Worm (Caenorhabditis elegans): ENCODE results near the gene K02E11.7.

Gene K02E11.7

DNA sequence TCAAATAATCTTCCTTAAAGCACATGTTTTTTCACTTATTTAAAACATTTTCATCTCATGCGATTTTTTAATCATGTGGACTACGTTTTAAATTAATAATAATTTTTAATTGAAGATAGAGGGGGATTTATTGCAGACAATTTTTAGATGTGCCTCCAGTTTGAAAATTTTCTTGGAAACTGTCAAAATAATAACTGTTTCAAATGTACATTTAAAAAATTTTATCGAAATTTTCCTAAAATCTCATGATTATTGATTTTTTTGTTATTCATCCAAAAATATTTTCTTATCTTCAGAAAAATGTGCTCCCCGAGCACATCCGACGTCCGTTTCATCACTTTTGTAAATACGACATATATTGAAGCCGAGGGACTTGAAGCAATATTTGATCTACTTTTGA is 2.7 kb upstream of the K02E11.7 start, which contains the start of gene sre-8:
Gene sre-8 (plus strand): TSS at position 301 of the 400 bp plus-strand sequence.
- TF ChIP-seq nhr-77 (tag; optimal IDR thresholded peaks at IDR 0.05) (no peak), skn-1 (tag; optimal IDR thresholded peaks at IDR 0.05) (no peak)

DNA sequence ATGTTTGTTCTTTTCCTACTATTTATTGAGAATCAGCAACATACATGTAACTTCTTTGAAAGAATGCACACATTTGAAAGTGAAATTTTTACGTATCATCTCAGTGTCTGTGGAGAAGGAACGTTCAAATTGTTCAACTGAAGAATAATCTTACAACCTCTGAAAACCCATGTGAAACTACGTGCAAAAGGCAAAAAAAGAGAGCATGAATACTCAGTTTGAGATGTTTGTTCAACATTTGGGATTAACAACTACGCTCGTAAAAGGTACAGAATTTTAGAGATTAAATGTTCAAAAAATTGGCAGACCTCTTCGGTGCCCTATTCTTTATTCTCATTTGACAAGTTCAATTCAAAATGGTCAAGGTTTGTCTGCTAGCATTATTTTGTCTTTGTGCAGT is 2.1 kb downstream of the K02E11.7 start, which contains the start of gene K02E11.5:
Gene K02E11.5 (plus strand): TSS at position 301 of the 400 bp plus-strand sequence.
- TF ChIP-seq lsy-2 (tag; optimal IDR thresholded peaks at IDR 0.05), result no peak
- TF ChIP-seq snpc-4 (tag; optimal IDR thresholded peaks at IDR 0.05), result no peak

DNA sequence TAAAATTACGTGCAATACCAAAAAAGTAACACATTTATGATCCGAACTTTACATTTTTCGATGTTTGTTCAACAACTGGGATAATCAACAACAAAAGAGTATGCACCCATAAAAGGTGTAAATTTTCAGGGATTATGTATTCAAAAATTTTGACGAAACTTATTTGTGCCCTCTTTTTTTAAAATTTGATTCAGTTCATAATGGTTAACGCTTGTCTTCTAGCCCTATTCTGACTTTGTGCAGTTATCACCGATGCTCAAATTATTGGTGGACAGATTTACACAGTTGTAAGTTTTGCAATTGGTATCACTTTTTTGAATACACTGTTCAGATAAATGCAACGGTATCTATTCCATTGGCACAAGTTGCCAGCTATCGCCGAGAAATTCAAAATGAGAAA is 5.5 kb downstream of the K02E11.7 start, which contains the start of gene K02E11.6:
Gene K02E11.6 (plus strand): TSS at position 149 of the 400 bp plus-strand sequence.
- TF ChIP-seq crh-2 (tag; optimal IDR thresholded peaks at IDR 0.05), result no peak
- TF ChIP-seq gmeb-1 (tag; optimal IDR thresholded peaks at IDR 0.05), result no peak
- no peak for TF ChIP-seq ztf-4 (tag; optimal IDR thresholded peaks at IDR 0.05)
- no peak for TF ChIP-seq Y55F3AM.14 (GFP tag; optimal IDR thresholded peaks at IDR 0.05)
- TF ChIP-seq unc-55 (GFP tag; optimal IDR thresholded peaks at IDR 0.05), result no peak
- TF ChIP-seq sem-4 (tag; optimal IDR thresholded peaks at IDR 0.05), result no peak
- TF ChIP-seq skn-1 (tag; optimal IDR thresholded peaks at IDR 0.05), result no peak
- no peak for TF ChIP-seq nhr-129 (tag; optimal IDR thresholded peaks at IDR 0.05)
- TF ChIP-seq sma-3 (GFP tag; optimal IDR thresholded peaks at IDR 0.05), result no peak
- no peak for TF ChIP-seq nhr-21 (tag; optimal IDR thresholded peaks at IDR 0.05)
- TF ChIP-seq ZK546.5 (tag; optimal IDR thresholded peaks at IDR 0.05), result no peak
- TF ChIP-seq nhr-25 (tag; optimal IDR thresholded peaks at IDR 0.05), result no peak
- no peak for TF ChIP-seq nhr-12 (tag; optimal IDR thresholded peaks at IDR 0.05)
- no peak for TF ChIP-seq C34F6.9 (tag; optimal IDR thresholded peaks at IDR 0.05)

DNA sequence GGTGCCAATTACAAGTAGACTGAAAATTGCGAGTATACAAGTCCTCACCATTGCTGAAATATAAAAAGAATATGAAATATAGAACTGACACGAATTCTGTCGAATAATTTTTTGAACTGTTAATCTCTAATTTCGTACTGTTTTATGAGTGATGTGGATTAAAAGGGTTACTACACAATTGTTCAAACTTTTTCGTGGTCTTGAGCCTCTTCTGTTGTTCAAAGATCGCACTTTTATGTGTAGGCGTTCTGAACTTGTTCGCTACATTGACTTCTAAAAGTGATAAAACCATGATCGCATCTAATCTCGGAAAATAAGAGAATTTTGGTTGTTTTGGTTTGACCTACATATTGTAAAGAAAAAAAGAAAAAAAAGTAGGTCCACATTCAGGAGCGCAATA is 6.1 kb downstream of the K02E11.7 start, which contains the start of gene K02E11.4:
Gene K02E11.4 (minus strand): TSS at position 101 of the 400 bp plus-strand sequence.
- TF ChIP-seq ztf-11 (tag; optimal IDR thresholded peaks at IDR 0.05) (no peak), nhr-23 (tag; optimal IDR thresholded peaks at IDR 0.05) (no peak), ztf-4 (tag; optimal IDR thresholded peaks at IDR 0.05) (no peak), lin-39 (tag; optimal IDR thresholded peaks at IDR 0.05) (no peak), egl-27 (tag; optimal IDR thresholded peaks at IDR 0.05) (no peak), F13H6.1 (tag; optimal IDR thresholded peaks at IDR 0.05) (no peak), snpc-4 (tag; optimal IDR thresholded peaks at IDR 0.05) (no peak), gmeb-1 (tag; optimal IDR thresholded peaks at IDR 0.05) (no peak), elt-3 (tag; optimal IDR thresholded peaks at IDR 0.05) (no peak), skn-1 (tag; optimal IDR thresholded peaks at IDR 0.05) (no peak), nhr-6 (tag; optimal IDR thresholded peaks at IDR 0.05) (no peak), alr-1 (tag; optimal IDR thresholded peaks at IDR 0.05) (no peak), nhr-10 (tag; optimal IDR thresholded peaks at IDR 0.05) (no peak), zag-1 (tag; optimal IDR thresholded peaks at IDR 0.05) (no peak), sem-4 (tag; optimal IDR thresholded peaks at IDR 0.05) (no peak), blmp-1 (tag; optimal IDR thresholded peaks at IDR 0.05; ENCODE audit: insufficient read depth) (no peak), nhr-237 (tag; optimal IDR thresholded peaks at IDR 0.05) (no peak), unc-55 (GFP tag; optimal IDR thresholded peaks at IDR 0.05) (no peak), ama-1 (optimal IDR thresholded peaks at IDR 0.05) (no peak), nhr-25 (tag; optimal IDR thresholded peaks at IDR 0.05) (no peak)

DNA sequence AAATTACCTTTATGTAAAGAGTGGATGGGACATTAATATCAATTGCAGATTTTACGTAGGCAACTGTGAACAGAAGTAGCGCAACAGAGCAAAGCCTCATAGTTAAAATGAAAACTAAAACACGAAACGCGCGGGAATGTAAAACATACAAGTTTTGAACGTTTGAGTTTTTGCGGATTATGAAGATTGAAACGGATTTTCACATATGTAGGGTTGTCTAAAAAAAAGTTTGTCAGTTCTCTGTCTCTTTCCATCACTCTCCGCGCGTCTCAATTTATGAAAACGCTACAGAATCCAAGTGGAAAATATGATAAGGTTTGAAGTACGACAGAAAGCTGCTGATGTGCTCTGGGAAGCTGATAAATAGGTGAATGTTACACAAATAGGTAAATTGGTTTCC is 7.4 kb downstream of the K02E11.7 start, which contains the start of gene K02E11.3:
Gene K02E11.3 (minus strand): TSS at position 101 of the 400 bp plus-strand sequence.
- TF ChIP-seq skn-1 (tag; optimal IDR thresholded peaks at IDR 0.05) (no peak), ceh-82 (tag; optimal IDR thresholded peaks at IDR 0.05) (no peak), blmp-1 (tag; optimal IDR thresholded peaks at IDR 0.05; ENCODE audit: insufficient read depth) (no peak), sma-9 (GFP tag; optimal IDR thresholded peaks at IDR 0.05) (no peak), sma-9 (tag; optimal IDR thresholded peaks at IDR 0.05) (no peak)

DNA sequence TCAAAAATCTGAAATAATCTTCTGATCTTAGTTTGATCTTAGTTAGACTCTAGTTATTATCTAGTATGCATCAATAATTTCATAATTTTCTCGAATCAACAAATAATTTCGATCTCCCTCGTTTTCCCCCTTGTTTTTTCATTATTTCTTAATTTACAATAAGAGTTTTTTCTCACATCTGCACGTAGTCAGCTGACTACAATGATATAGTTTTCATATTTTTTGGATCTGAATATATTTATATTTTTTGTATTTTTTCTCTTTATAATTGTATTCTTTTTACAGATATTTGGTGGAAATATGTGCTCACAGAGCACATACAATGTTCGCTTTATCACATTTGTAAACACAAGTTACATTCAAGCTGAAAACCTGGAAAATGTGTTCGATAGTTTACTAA is 10.2 kb downstream of the K02E11.7 start, which contains the start of gene sre-7:
Gene sre-7 (plus strand): TSS at position 301 of the 400 bp plus-strand sequence.
- no peak for TF ChIP-seq ztf-4 (tag; optimal IDR thresholded peaks at IDR 0.05)
- TF ChIP-seq sem-4 (tag; optimal IDR thresholded peaks at IDR 0.05), result no peak
- no peak for TF ChIP-seq nhr-77 (tag; optimal IDR thresholded peaks at IDR 0.05)
- TF ChIP-seq ZK546.5 (tag; optimal IDR thresholded peaks at IDR 0.05), result no peak
- no peak for TF ChIP-seq zag-1 (tag; optimal IDR thresholded peaks at IDR 0.05)
- no peak for TF ChIP-seq lin-13 (GFP tag; optimal IDR thresholded peaks at IDR 0.05)
- TF ChIP-seq peb-1 (tag; optimal IDR thresholded peaks at IDR 0.05), result no peak
- TF ChIP-seq elt-1 (tag; optimal IDR thresholded peaks at IDR 0.05), result no peak
- TF ChIP-seq nhr-25 (tag; optimal IDR thresholded peaks at IDR 0.05), result no peak
- TF ChIP-seq mdl-1 (tag; optimal IDR thresholded peaks at IDR 0.05), result no peak
- no peak for TF ChIP-seq Y55F3AM.14 (GFP tag; optimal IDR thresholded peaks at IDR 0.05)
- no peak for TF ChIP-seq snpc-4 (tag; optimal IDR thresholded peaks at IDR 0.05)

Data from whole organism, L2 larva.